Fruit fly (Drosophila melanogaster) Kc167 (cell line): ENCODE results near the gene drm.

Experiments
- Myc ChIP-seq: fragments of >200 bp; optimal IDR thresholded peaks from 2 replicates; lab custom pipeline; 2017; ENCODE audit warnings: missing external identifiers
- Sin3A ChIP-seq: fragments of >200 bp; optimal IDR thresholded peaks from 2 replicates; lab custom pipeline; 2018; ENCODE audit warnings: missing external identifiers
- h ChIP-seq: fragments of >200 bp; optimal IDR thresholded peaks from 3 replicates; lab custom pipeline; 2018; ENCODE audit warnings: missing external identifiers
- insv ChIP-seq: fragments of >200 bp; optimal IDR thresholded peaks from 3 replicates; lab custom pipeline; 2018; ENCODE audit warnings: missing external identifiers
- psq ChIP-seq: fragments of >200 bp; optimal IDR thresholded peaks from 2 replicates; lab custom pipeline; 2017; ENCODE audit warnings: missing external identifiers
- ttk ChIP-seq: sonication (Bioruptor generic); optimal IDR thresholded peaks from 2 replicates; lab custom pipeline; 2017; ENCODE audit warnings: missing external identifiers

- TF ChIP-seq psq (lab: Kevin White, UChicago) (no peak), h (lab: Kevin White, UChicago) (no peak), Sin3A (no peak), insv (no peak), Myc (lab: Kevin White, UChicago) (no peak), ttk (lab: Kevin White, UChicago) (no peak)
Measured at dm6 chr2L:3530186-3530832, 8.7 kb upstream of the drm start, which contains the start of the genes Spindly and IFT57.
